Worm (Caenorhabditis elegans) whole organism, L4/young adult: ENCODE results near the gene ins-2.

Source experiments
- dao-5 ChIP-seq: sonication (generic microtip); optimal IDR thresholded peaks from 2 replicates; lab custom pipeline; 2016; ENCODE audit warnings: missing genotype, missing genetic modification characterization, moderate library complexity, missing compliant biosample characterization
- him-1 ChIP-seq: sonication (generic microtip); optimal IDR thresholded peaks from 2 replicates; lab custom pipeline; 2016; ENCODE audit warnings: missing genotype, missing genetic modification reagents, missing genetic modification characterization, missing compliant biosample characterization

DNA sequence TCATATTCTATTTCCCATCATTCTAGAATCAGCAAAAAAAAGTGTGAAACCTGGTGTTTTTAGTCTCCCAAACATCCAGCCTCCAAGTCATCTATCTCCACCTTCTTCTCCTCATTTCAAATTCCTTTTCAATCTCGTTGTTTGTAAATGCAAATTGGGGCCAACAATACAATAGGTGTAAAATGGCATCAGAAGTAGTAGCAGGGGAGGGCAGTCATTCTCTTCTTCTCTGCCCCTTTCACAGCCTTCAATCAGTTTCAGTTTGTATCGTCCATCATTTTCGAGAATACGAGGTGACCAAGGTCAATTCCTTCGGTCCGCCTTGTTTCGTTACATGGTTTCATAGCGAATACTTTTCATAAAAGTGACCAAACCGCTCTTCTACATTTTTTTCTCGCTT lies 19.0 kb upstream of the ins-2 start, which contains the start of gene B0034.4:
- no peak for TF ChIP-seq dao-5 (tag; lab: Kevin White, UChicago)
- no peak for TF ChIP-seq him-1 (tag; lab: Kevin White, UChicago)
